Worm (Caenorhabditis elegans) whole organism, L1 larva: ENCODE measurements around the gene fars-3.
A peak's percentile ranks its signal among the peaks of the same experiment; 100 is the strongest.

Source experiments
- ama-1 ChIP-seq: fragments of 150-350 bp; optimal IDR thresholded peaks from 2 replicates; lab custom pipeline; 2014
- fkh-8 ChIP-seq: sonication (generic microtip); optimal IDR thresholded peaks from 2 replicates; lab custom pipeline; 2016; ENCODE audit warnings: mild to moderate bottlenecking, missing genetic modification characterization, missing compliant biosample characterization
- lin-15B ChIP-seq: fragments of 150-350 bp; sonication (generic microtip); optimal IDR thresholded peaks from 3 replicates; lab custom pipeline; 2014; ENCODE audit warnings: missing biosample characterization, missing genetic modification characterization
- lsy-2 ChIP-seq, 2 experiments: fragments of 150-350 bp; optimal IDR thresholded peaks; 2 replicates each; lab custom pipeline; 2014; ENCODE audit warnings: missing biosample characterization in 2 of 2, missing genetic modification characterization in 2 of 2
- nhr-11 ChIP-seq: fragments of 150-350 bp; optimal IDR thresholded peaks from 2 replicates; lab custom pipeline; 2014; ENCODE audit warnings: missing biosample characterization, missing genetic modification characterization
- nhr-237 ChIP-seq: fragments of 150-350 bp; optimal IDR thresholded peaks from 2 replicates; lab custom pipeline; 2014; ENCODE audit warnings: missing biosample characterization, missing genetic modification characterization
- sox-4 ChIP-seq: sonication (generic microtip); optimal IDR thresholded peaks from 2 replicates; lab custom pipeline; 2016; ENCODE audit warnings: missing genetic modification characterization, missing compliant biosample characterization
- unc-130 ChIP-seq: fragments of 150-350 bp; optimal IDR thresholded peaks from 2 replicates; lab custom pipeline; 2017; ENCODE audit warnings: missing biosample characterization, missing genetic modification characterization, inconsistent platforms
- unc-98 ChIP-seq: fragments of 200-800 bp; sonication (Bioruptor generic); IDR thresholded peaks from 2 replicates; pipeline ENCODE4 v1.3.6; 2022; ENCODE audit warnings: missing genetic modification characterization, missing compliant biosample characterization

DNA sequence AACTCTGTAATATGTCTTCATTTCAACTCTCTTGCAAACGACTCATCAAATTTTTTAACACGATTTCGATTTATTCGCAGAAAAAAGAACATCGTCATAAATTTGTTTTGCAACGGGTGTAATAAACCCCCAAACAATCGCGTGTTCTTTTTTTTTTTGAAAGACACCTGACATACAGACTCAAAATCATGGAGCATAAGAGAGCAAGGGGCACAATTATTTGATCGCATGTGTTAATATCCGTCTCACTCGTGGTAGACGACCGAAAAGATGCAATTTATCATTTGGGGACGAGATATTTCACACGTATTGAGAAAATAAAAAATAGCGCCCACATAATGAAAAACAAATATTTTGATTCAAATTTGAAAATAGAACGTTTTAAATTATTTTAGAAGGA is 31.5 kb downstream of the fars-3 start:
- TF ChIP-seq unc-130 (tag; lab: Kevin White, UChicago) (no peak), lin-15B (tag; lab: Kevin White, UChicago) (no peak), sox-4 (tag; lab: Kevin White, UChicago) (no peak), ama-1 (lab: Kevin White, UChicago) (no peak), lsy-2 (tag; optimal IDR thresholded peaks at IDR 0.05; lab: Kevin White, UChicago) (peak in 1 of 2 experiments; percentile 25), nhr-237 (tag; lab: Kevin White, UChicago) (no peak), fkh-8 (no peak), nhr-11 (tag; lab: Kevin White, UChicago) (no peak), unc-98 (GFP tag; lab: Robert Waterston, UW) (no peak)
